Worm (Caenorhabditis elegans) whole organism, mixed stage, embryonic: ENCODE measurements around the gene nas-8.

ENCODE experiments used
- blmp-1 ChIP-seq: fragments of 150-350 bp; optimal IDR thresholded peaks from 2 replicates; lab custom pipeline; 2014; ENCODE audit warnings: missing biosample characterization, missing genetic modification characterization
- elt-1 ChIP-seq: sonication (generic microtip); optimal IDR thresholded peaks from 2 replicates; lab custom pipeline; 2017; ENCODE audit warnings: missing genetic modification characterization, mild to moderate bottlenecking, missing compliant biosample characterization, antibody characterized with exemption, moderate library complexity, borderline replicate concordance; ENCODE audit not compliant: insufficient read depth
- elt-3 ChIP-seq: fragments of 150-350 bp; optimal IDR thresholded peaks from 2 replicates; lab custom pipeline; 2014; ENCODE audit warnings: missing biosample characterization, missing genetic modification characterization
- mab-5 ChIP-seq: fragments of 150-350 bp; optimal IDR thresholded peaks from 2 replicates; lab custom pipeline; 2014; ENCODE audit warnings: missing biosample characterization, missing genetic modification characterization
- nhr-2 ChIP-seq: fragments of 150-350 bp; optimal IDR thresholded peaks from 2 replicates; lab custom pipeline; 2014; ENCODE audit warnings: missing biosample characterization, missing genetic modification characterization
- nhr-237 ChIP-seq: fragments of 150-350 bp; optimal IDR thresholded peaks from 2 replicates; lab custom pipeline; 2014; ENCODE audit warnings: missing biosample characterization, missing genetic modification characterization
- nhr-76 ChIP-seq: sonication (generic microtip); optimal IDR thresholded peaks from 2 replicates; lab custom pipeline; 2017; ENCODE audit warnings: missing biosample characterization, missing genetic modification characterization
- pha-4 ChIP-seq: fragments of 150-350 bp; optimal IDR thresholded peaks from 2 replicates; lab custom pipeline; 2018; ENCODE audit warnings: missing biosample characterization, missing genetic modification reagents, missing genetic modification characterization
- snpc-4 ChIP-seq: fragments of 150-350 bp; optimal IDR thresholded peaks from 2 replicates; lab custom pipeline; 2014; ENCODE audit warnings: missing biosample characterization, missing genetic modification characterization
- sptf-1 ChIP-seq: sonication (generic microtip); optimal IDR thresholded peaks from 2 replicates; lab custom pipeline; 2017; ENCODE audit warnings: mild to moderate bottlenecking, missing genetic modification characterization, moderate library complexity, missing compliant biosample characterization
- unc-120 ChIP-seq: sonication (generic microtip); optimal IDR thresholded peaks from 2 replicates; lab custom pipeline; 2017; ENCODE audit warnings: missing genetic modification characterization, missing compliant biosample characterization; ENCODE audit not compliant: poor library complexity, severe bottlenecking
- unc-39 ChIP-seq: fragments of 150-350 bp; optimal IDR thresholded peaks from 2 replicates; lab custom pipeline; 2014; ENCODE audit warnings: missing biosample characterization, missing genetic modification characterization
- ztf-11 ChIP-seq: fragments of 150-350 bp; optimal IDR thresholded peaks from 2 replicates; lab custom pipeline; 2014; ENCODE audit warnings: missing biosample characterization, missing genetic modification characterization

DNA sequence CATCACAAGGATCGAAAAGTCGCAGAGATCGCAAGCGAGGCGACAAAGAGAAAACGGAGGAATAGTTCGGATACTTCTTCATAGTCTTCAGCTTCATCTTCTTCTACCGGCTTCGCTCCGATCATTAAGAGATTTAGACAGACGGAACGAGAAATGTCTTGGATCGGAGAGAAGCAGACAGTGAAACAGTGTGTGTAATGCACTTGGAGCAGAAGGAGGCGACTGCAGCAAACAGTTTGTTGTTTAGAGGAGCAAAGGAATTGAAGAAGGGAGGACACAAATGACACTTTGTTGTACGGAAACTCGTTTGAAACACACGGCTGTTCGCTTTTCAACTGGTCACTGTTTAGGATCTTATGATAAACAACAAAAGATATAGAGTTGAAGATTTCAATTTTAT, 15.3 kb upstream of the nas-8 start:
- TF ChIP-seq snpc-4 (no peak), ztf-11 (no peak), nhr-76 (no peak), pha-4 (tag; lab: Kevin White, UChicago) (peak; percentile 65), nhr-237 (tag; lab: Kevin White, UChicago) (no peak), sptf-1 (tag; lab: Kevin White, UChicago) (no peak), mab-5 (tag; lab: Kevin White, UChicago) (no peak), elt-3 (tag; lab: Kevin White, UChicago) (no peak), unc-39 (tag; lab: Kevin White, UChicago) (no peak), blmp-1 (tag; lab: Kevin White, UChicago) (no peak), unc-120 (peak; percentile 32), elt-1 (no peak), nhr-2 (tag; lab: Kevin White, UChicago) (no peak)
